Fruit fly (Drosophila melanogaster): ENCODE results near the gene CG8925.

dm6 chr3R:16176526-16176925 lies 4.7 kb downstream of the CG8925 start:
- TF ChIP-seq CG6854 (GFP tag; optimal IDR thresholded peaks at IDR 0.05) (no peak), Eip93F (GFP tag; optimal IDR thresholded peaks at IDR 0.05) (no peak), Hr39 (GFP tag; optimal IDR thresholded peaks at IDR 0.05) (no peak)
